Fruit fly (Drosophila melanogaster): ENCODE measurements around the gene ATPsynbeta.
A peak's percentile ranks its signal among the peaks of the same experiment; 100 is the strongest.

The ATPsynbeta gene

dm6 chr4:1050422-1050821 lies 19.1 kb downstream of the ATPsynbeta start:
- TF ChIP-seq CG8478 (optimal IDR thresholded peaks at IDR 0.05) = no peak
- TF ChIP-seq CTCF (optimal IDR thresholded peaks at IDR 0.05) = no peak

- TF ChIP-seq CG8478 (optimal IDR thresholded peaks at IDR 0.05) = no peak
- TF ChIP-seq CTCF (optimal IDR thresholded peaks at IDR 0.05) = peak; percentile 13 to 19
Observed at dm6 chr4:1051271-1051670, 20.0 kb downstream of the ATPsynbeta start.

- no peak for TF ChIP-seq CTCF (optimal IDR thresholded peaks at IDR 0.05)
Observed at dm6 chr4:1053653-1054163, 22.4 kb downstream of the ATPsynbeta start, which contains the start of gene CaMKII. Gene CaMKII, minus strand, starts transcription at chr4:1053703.

DNA sequence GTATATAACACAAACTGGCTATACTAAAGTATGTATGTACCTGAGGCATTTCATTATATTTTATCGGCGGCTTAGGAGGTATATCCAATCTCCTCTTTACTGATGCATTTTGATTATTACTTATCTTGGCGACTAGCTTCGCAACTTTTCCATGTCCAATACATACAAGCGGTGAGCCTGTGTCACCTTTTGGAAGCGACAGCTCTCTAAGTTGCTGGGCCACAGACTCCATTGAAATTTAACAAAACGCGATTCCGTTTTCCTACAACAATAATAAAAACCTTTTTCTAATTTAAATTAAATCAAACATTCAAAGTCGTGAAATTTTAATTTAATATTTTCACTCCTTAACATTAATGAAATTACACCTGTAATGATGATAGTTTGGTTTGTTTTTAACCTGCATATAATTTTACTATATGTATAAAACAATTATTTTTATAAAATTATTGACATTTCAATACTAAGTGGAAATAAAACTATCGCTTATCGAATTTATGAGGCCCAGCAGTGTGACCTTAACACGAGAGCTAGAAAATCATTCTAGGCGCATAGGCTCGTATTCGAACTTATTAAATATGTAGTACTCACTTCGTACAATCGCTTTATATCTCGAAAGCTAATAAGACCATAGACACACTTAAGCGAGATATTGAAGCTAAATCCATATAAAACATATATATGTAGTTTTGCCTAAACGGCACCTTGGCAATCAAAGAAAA lies 29.2 kb downstream of the ATPsynbeta start, which contains the start of gene apolpp:
apolpp (plus strand) TSS at position 597 of the 722 bp plus-strand sequence.
- no peak for TF ChIP-seq CTCF (optimal IDR thresholded peaks at IDR 0.05)
- TF ChIP-seq CG8478 (optimal IDR thresholded peaks at IDR 0.05) = no peak

DNA sequence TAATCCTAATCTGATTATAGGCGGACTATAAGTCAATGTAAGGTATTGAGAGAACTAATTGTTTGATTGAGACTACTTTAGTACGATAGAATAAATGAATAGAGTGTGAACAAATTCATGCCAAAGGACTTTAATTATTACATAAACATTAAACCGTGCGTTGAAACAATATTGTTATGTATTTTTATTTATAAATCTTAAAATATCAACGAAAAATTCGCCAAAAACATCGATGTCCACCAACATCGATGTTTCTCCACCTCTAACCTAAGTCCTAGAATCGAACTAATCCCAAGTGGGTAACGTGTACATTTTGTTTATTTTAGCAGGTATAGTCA lies 29.8 kb downstream of the ATPsynbeta start:
- TF ChIP-seq CG8478 (optimal IDR thresholded peaks at IDR 0.05) = no peak

DNA sequence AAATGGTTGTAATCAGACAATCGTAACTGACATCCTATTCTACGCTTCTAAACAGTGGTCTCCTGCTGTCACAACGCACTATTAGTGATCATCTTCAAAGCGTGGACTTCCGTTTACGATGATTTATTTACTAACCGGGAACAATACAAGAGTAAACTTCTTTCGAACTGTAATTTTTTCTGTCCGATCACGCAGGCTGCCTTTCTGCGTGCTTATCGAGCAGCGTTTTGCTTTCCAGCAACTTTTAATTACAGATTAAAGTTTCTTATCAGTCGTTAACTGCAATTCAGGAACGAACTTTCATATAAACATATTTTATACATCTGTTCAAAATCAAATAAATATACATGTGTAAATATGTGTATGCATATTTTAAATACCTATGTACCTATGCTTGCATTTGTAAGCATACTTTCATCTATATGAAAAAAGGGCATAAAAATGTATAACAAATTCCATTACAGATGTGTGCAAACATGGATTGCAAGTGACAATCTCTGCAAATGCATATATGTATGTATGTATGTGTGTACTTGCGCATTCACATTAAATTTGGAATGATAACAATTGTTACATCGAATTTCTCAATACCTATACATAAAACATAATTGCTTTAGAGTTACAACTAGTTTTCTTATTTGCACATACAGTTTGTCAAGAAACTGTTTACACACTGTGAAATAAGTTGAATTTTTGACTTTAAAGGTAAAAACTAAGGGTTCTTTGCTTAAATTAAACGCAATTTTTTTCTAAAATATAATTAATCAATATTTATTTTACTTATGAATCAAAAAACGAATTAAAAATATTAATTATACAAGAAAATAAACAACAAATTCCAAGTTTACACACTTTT lies 31.9 kb downstream of the ATPsynbeta start:
- TF ChIP-seq CG8478 (optimal IDR thresholded peaks at IDR 0.05) (no peak), CTCF (optimal IDR thresholded peaks at IDR 0.05) (no peak)

dm6 chr4:1064219-1064618 lies 32.9 kb downstream of the ATPsynbeta start:
- TF ChIP-seq CTCF (optimal IDR thresholded peaks at IDR 0.05) (no peak), CG8478 (optimal IDR thresholded peaks at IDR 0.05) (no peak)

DNA sequence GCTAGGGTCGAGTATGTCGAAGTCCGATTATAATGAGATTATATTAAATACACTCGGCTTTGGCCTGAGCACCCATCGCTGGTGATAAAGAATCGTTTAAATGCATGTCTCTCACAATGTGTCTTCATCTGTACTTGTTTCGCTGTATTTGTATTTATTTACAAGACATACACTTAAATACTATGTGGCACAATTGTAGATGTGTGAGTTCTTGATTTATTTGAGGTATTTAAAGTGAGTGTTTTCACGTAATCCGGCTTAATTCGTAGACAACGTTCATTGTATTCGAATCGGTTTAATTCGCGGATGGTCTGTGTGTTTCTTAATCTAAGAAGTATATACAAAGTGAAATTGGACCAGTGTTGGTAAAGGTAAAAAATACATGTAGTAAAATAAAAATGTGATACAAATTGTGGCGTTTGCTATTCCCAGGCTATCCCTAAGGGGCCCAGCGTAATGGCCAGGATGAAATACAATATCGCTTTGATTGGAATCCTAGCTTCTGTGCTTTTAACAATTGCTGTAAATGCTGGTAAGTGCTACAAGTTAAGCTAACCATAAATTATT lies 33.5 kb downstream of the ATPsynbeta start, which contains the start of gene Zyx:
Zyx (minus strand) TSS at position 350 of the 567 bp plus-strand sequence.
- TF ChIP-seq CG8478 (optimal IDR thresholded peaks at IDR 0.05) (no peak), CTCF (optimal IDR thresholded peaks at IDR 0.05) (no peak)
